Worm (Caenorhabditis elegans): Measurements from ENCODE around the gene C08B6.2.

Gene C08B6.2

DNA sequence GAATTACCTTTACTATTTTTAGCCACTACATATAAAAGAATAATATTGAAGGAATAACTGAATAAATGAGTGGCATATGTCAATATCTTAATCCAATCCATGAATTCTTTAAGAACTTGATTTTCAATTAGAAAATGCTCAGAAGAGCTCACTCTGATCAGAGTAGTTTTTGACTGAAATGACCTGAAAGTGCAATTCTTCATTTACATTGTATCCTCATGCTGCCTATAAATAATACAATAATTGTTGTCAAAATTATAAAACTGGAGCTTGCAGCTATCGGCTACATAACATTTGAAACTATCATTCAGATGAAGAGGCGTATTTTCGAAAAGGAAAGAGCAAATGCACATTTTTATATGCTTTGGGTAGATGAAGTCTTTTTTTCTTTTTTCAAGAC, 17.2 kb downstream of the C08B6.2 start, which contains the start of gene srxa-19:
Gene srxa-19, minus strand, starts transcription at position 101 of the 400 bp plus-strand sequence.
- no peak for TF ChIP-seq Y22D7AL.16 (tag; optimal IDR thresholded peaks at IDR 0.05)
- no peak for TF ChIP-seq ceh-9 (tag; optimal IDR thresholded peaks at IDR 0.05)
- TF ChIP-seq hlh-8 (tag; optimal IDR thresholded peaks at IDR 0.05) = no peak

DNA sequence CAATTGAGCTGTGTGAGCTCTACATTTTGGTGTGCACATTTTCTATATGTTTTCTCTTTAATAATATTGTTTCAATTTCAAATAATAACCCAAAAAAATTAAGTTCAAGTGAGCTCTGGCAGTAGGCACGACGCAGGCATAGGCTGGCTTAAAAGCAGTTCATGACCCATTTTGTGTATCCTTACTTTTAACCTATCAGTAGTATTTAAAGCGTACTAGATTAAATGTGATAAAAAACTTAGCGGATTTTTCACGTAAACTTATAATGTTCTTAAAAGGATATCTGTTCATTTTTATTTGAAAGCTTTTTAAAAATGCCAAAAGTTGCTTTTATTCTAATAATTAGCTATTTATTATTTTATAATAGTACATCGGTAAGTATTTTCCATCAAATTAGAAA, 17.8 kb downstream of the C08B6.2 start, which contains the start of gene C08B6.6:
Gene C08B6.6, plus strand, starts transcription at position 301 of the 400 bp plus-strand sequence.
- TF ChIP-seq dve-1 (tag; optimal IDR thresholded peaks at IDR 0.05) = no peak
- no peak for TF ChIP-seq ceh-48 (tag; optimal IDR thresholded peaks at IDR 0.05)
- TF ChIP-seq ref-2 (tag; optimal IDR thresholded peaks at IDR 0.05) = no peak
- TF ChIP-seq ceh-22 (tag; optimal IDR thresholded peaks at IDR 0.05) = no peak
- no peak for TF ChIP-seq hlh-30 (tag; optimal IDR thresholded peaks at IDR 0.05; ENCODE audit: insufficient read depth)
- no peak for TF ChIP-seq sox-4 (tag; optimal IDR thresholded peaks at IDR 0.05)
- TF ChIP-seq pros-1 (tag; optimal IDR thresholded peaks at IDR 0.05) = no peak
- no peak for TF ChIP-seq pha-4 (tag; optimal IDR thresholded peaks at IDR 0.05)
- TF ChIP-seq syd-9 (tag; optimal IDR thresholded peaks at IDR 0.05) = no peak
- TF ChIP-seq ceh-14 (tag; optimal IDR thresholded peaks at IDR 0.05) = no peak
- no peak for TF ChIP-seq ama-1 (optimal IDR thresholded peaks at IDR 0.05)
- no peak for TF ChIP-seq pha-2 (tag; optimal IDR thresholded peaks at IDR 0.05)
- TF ChIP-seq madf-2 (tag; optimal IDR thresholded peaks at IDR 0.05) = no peak
- no peak for TF ChIP-seq F13H6.1 (tag; optimal IDR thresholded peaks at IDR 0.05)
- no peak for TF ChIP-seq che-1 (tag; optimal IDR thresholded peaks at IDR 0.05)
- no peak for TF ChIP-seq elt-4 (tag; optimal IDR thresholded peaks at IDR 0.05)
- TF ChIP-seq C08G9.2 (tag; optimal IDR thresholded peaks at IDR 0.05) = no peak
- no peak for TF ChIP-seq ceh-19 (GFP tag; optimal IDR thresholded peaks at IDR 0.05)
- TF ChIP-seq ceh-9 (tag; optimal IDR thresholded peaks at IDR 0.05) = no peak

DNA sequence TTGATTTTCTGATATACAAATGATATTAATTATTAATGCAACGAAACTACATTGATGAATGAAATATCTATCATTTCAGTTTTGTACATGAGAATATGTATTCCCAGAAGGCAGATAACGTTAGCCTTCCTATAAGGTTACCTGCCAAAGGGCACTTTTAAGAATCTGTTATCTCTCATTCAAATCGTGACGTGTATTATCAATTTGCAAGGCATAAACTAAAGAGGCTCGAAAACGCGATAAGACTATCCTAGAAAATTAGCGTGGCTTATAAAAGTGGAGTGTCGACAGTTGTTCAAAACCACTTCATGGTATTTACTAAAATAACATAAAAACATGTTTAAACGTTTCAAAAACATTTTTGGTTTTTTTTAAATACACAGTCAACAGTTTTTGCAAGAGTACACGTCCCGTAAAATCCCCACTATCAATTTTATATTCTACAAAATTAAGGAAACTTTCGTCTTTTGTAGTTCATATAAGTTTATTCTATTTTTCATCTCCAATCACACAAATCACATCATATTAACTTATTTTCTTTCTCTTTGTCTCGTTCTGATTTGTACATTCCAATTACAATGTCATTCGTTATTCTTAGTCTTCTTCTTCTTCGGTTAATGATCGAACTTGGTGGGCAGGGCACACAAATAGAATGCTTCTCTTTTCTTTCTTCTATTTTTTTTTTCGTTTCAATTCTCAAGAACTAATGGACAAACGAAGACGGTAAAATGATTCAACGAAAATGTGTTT, 19.5 kb downstream of the C08B6.2 start, which contains the start of gene C08B6.10:
Gene C08B6.10, plus strand, starts transcription at position 700 of the 750 bp plus-strand sequence.
- TF ChIP-seq elt-2 (tag; optimal IDR thresholded peaks at IDR 0.05) (peak; percentile 81), K02D7.2 (tag; optimal IDR thresholded peaks at IDR 0.05) (no peak)

DNA sequence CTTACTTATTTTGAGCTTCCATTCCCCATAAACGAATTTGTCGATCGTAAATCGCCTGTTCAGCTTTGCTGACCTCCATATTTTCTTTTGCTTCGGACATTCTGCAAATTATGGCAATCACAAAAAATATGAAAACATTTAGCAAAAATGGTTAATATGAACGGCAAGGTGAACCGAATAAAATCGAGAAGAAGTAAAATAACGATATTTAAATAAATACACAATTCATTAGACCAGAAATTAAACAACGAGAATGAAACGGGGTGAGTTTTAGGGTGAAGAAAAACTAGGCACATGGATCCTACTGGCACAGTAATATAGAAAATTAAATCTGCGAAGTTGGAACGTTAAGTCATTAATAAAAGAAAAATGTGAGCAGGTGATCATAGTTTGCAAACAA, 24.7 kb downstream of the C08B6.2 start, which contains the start of gene aos-1:
Gene aos-1, minus strand, starts transcription at position 101 of the 400 bp plus-strand sequence.
- TF ChIP-seq rnt-1 (tag; optimal IDR thresholded peaks at IDR 0.05) (no peak), ceh-45 (GFP tag; IDR thresholded peaks at IDR 0.05) (no peak), pha-2 (tag; optimal IDR thresholded peaks at IDR 0.05) (no peak), dmd-4 (tag; optimal IDR thresholded peaks at IDR 0.05; ENCODE audit: borderline replicate concordance) (no peak), K02D7.2 (tag; optimal IDR thresholded peaks at IDR 0.05) (no peak), syd-9 (tag; optimal IDR thresholded peaks at IDR 0.05) (no peak), hlh-8 (tag; optimal IDR thresholded peaks at IDR 0.05) (no peak), fax-1 (tag; optimal IDR thresholded peaks at IDR 0.05) (no peak), ceh-6 (GFP tag; optimal IDR thresholded peaks at IDR 0.05) (no peak), ceh-2 (tag; optimal IDR thresholded peaks at IDR 0.05) (no peak), C38D4.7 (GFP tag; optimal IDR thresholded peaks at IDR 0.05) (no peak), dve-1 (tag; optimal IDR thresholded peaks at IDR 0.05) (no peak), nfya-1 (tag; optimal IDR thresholded peaks at IDR 0.05) (no peak), ama-1 (optimal IDR thresholded peaks at IDR 0.05) (no peak), Y22D7AL.16 (tag; optimal IDR thresholded peaks at IDR 0.05) (no peak), ahr-1 (tag; optimal IDR thresholded peaks at IDR 0.05) (no peak), gmeb-2 (tag; optimal IDR thresholded peaks at IDR 0.05) (no peak), hlh-13 (GFP tag; optimal IDR thresholded peaks at IDR 0.05) (no peak)
